Fruit fly (Drosophila melanogaster) whole organism, embryonic: ENCODE results near the gene CG42263.

ENCODE experiments used
- CG10267 ChIP-seq: fragments of 200-800 bp; sonication (Bioruptor generic); optimal IDR thresholded peaks from 2 replicates; lab custom pipeline; 2018; ENCODE audit warnings: missing biosample characterization, mild to moderate bottlenecking, missing genetic modification characterization, moderate library complexity
- CG15514 ChIP-seq: fragments of 200-800 bp; sonication (Bioruptor generic); optimal IDR thresholded peaks from 3 replicates; lab custom pipeline; 2017; ENCODE audit warnings: missing biosample characterization, missing genetic modification characterization, mild to moderate bottlenecking, moderate library complexity, missing genetic modification reagents
- CG17186 ChIP-seq: fragments of 200-800 bp; sonication (Bioruptor generic); optimal IDR thresholded peaks from 3 replicates; lab custom pipeline; 2017; ENCODE audit warnings: missing biosample characterization, missing genetic modification reagents, missing genetic modification characterization
- Dfd ChIP-seq, 2 experiments: fragments of >200 bp; optimal IDR thresholded peaks; 2 replicates each; lab custom pipeline; 2017; ENCODE audit warnings: missing biosample characterization in 2 of 2, missing genetic modification characterization in 2 of 2
- Trl ChIP-seq, 3 experiments: fragments of >200 bp in 2 of 3; fragments of 200-800 bp in 1 of 3; sonication (Bioruptor generic) in 1 of 3; optimal IDR thresholded peaks; 2 replicates in 1 of 3; 3 replicates in 2 of 3; lab custom pipeline; 2016 to 2017; ENCODE audit warnings: missing biosample characterization in 1 of 3, missing genetic modification characterization in 1 of 3

DNA sequence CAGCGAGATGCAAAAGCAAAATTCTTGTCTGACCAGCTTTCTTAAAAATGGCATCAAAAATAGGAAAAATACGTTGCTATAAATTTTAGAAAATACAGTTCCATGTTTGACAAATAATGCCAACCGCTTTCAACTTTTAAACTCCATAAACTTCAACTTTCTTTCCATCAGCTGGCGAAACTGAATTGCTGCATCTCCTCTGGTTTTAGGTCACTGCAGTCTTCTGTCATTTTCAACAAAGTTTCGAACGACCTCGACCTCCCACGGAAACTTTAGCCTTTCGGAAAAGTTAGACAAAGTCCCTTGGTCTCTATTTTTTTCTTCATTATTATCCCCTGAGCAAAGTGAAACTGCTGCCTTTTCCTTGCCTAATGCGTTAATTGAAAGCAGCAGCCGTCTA is at the start of gene CG42263:
- TF ChIP-seq Dfd (GFP tag; optimal IDR thresholded peaks at IDR 0.05; lab: Kevin White, UChicago), result no peak
- TF ChIP-seq Trl (optimal IDR thresholded peaks at IDR 0.05; lab: Kevin White, UChicago), result no peak
- TF ChIP-seq Trl (GFP tag; optimal IDR thresholded peaks at IDR 0.05; lab: Kevin White, UChicago), result no peak
- no peak for TF ChIP-seq CG15514 (GFP tag; lab: Kevin White, UChicago)
- TF ChIP-seq CG17186 (GFP tag; lab: Kevin White, UChicago), result no peak
- TF ChIP-seq CG10267 (tag; lab: Kevin White, UChicago), result no peak
